Worm (Caenorhabditis elegans) whole organism, L4 larva: ENCODE results near the gene spl-1.

Experiments
- F37D6.2 ChIP-seq: sonication (generic microtip); optimal IDR thresholded peaks from 2 replicates; lab custom pipeline; 2016; ENCODE audit warnings: mild to moderate bottlenecking, missing genetic modification characterization, missing compliant biosample characterization
- T20F7.1 ChIP-seq: fragments of 200-800 bp; sonication (Bioruptor generic); optimal IDR thresholded peaks from 2 replicates; lab custom pipeline; 2018; ENCODE audit warnings: mild to moderate bottlenecking, missing genetic modification characterization, missing compliant biosample characterization
- Y105C5A.15 ChIP-seq: fragments of 200-800 bp; sonication (Bioruptor generic); IDR thresholded peaks from 2 replicates; pipeline ENCODE4 v1.3.6; 2022; ENCODE audit warnings: missing genetic modification characterization, missing compliant biosample characterization
- Y48G9A.11 ChIP-seq: fragments of 200-800 bp; sonication (Bioruptor generic); IDR thresholded peaks from 2 replicates; pipeline ENCODE4 v1.3.6; 2022; ENCODE audit warnings: missing genetic modification reagents, missing genetic modification characterization, missing compliant biosample characterization
- aha-1 ChIP-seq: fragments of 150-350 bp; peaks from one replicate; lab custom pipeline; 2014; ENCODE audit warnings: missing biosample characterization, missing genetic modification characterization
- aly-2 ChIP-seq: sonication (generic microtip); optimal IDR thresholded peaks from 2 replicates; lab custom pipeline; 2018; ENCODE audit warnings: missing biosample characterization, missing genetic modification characterization
- ama-1 ChIP-seq: fragments of 150-350 bp; optimal IDR thresholded peaks from 2 replicates; lab custom pipeline; 2014; ENCODE audit warnings: inconsistent platforms, mixed read lengths
- attf-4 ChIP-seq: sonication (generic microtip); optimal IDR thresholded peaks from 3 replicates; lab custom pipeline; 2017; ENCODE audit warnings: missing biosample characterization, missing genetic modification characterization
- ceh-62 ChIP-seq: sonication (generic microtip); optimal IDR thresholded peaks from 2 replicates; lab custom pipeline; 2017; ENCODE audit warnings: missing biosample characterization, missing genetic modification characterization
- cey-2 ChIP-seq: sonication (generic microtip); optimal IDR thresholded peaks from 3 replicates; lab custom pipeline; 2017; ENCODE audit warnings: missing genetic modification characterization, mild to moderate bottlenecking, missing compliant biosample characterization, antibody characterized with exemption, borderline replicate concordance; ENCODE audit not compliant: insufficient read depth
- ctbp-1 ChIP-seq: fragments of 200-800 bp; sonication (Bioruptor generic); IDR thresholded peaks from 2 replicates; pipeline ENCODE4 v1.3.6; 2022; ENCODE audit warnings: missing genetic modification reagents, missing genetic modification characterization, missing compliant biosample characterization
- daf-12 ChIP-seq: fragments of 150-350 bp; optimal IDR thresholded peaks from 2 replicates; lab custom pipeline; 2014; ENCODE audit warnings: missing biosample characterization, missing genetic modification reagents, missing genetic modification characterization
- daf-8 ChIP-seq: fragments of 200-800 bp; sonication (Bioruptor generic); IDR thresholded peaks from 2 replicates; pipeline ENCODE4 v1.3.6; 2022; ENCODE audit warnings: missing genetic modification characterization, missing compliant biosample characterization
- dmd-8 ChIP-seq: fragments of 200-800 bp; sonication (Bioruptor generic); IDR thresholded peaks from 2 replicates; pipeline ENCODE4 v1.3.6; 2022; ENCODE audit warnings: missing genetic modification characterization, missing compliant biosample characterization
- dmd-9 ChIP-seq: fragments of 200-800 bp; sonication (Bioruptor generic); IDR thresholded peaks from 2 replicates; pipeline ENCODE4 v1.3.6; 2022; ENCODE audit warnings: missing genetic modification reagents, missing genetic modification characterization, missing compliant biosample characterization
- dpl-1 ChIP-seq: fragments of 150-350 bp; optimal IDR thresholded peaks from 2 replicates; lab custom pipeline; 2014; ENCODE audit warnings: missing biosample characterization, missing genetic modification reagents, missing genetic modification characterization
- dve-1 ChIP-seq: sonication (generic microtip); optimal IDR thresholded peaks from 2 replicates; lab custom pipeline; 2017; ENCODE audit warnings: antibody characterized with exemption, mild to moderate bottlenecking, missing genetic modification characterization, missing compliant biosample characterization; ENCODE audit not compliant: insufficient read depth
- fos-1 ChIP-seq: fragments of 150-350 bp; optimal IDR thresholded peaks from 2 replicates; lab custom pipeline; 2014; ENCODE audit warnings: missing biosample characterization, missing genetic modification characterization
- gei-8 ChIP-seq: fragments of 200-800 bp; sonication (Bioruptor generic); optimal IDR thresholded peaks from 2 replicates; lab custom pipeline; 2018; ENCODE audit warnings: mild to moderate bottlenecking, missing genetic modification characterization, missing compliant biosample characterization
- lin-13 ChIP-seq: fragments of 150-350 bp; optimal IDR thresholded peaks from 2 replicates; lab custom pipeline; 2014; ENCODE audit warnings: missing biosample characterization, missing genetic modification reagents, missing genetic modification characterization
- lin-38 ChIP-seq: fragments of 200-800 bp; sonication (Bioruptor generic); IDR thresholded peaks from 2 replicates; pipeline ENCODE4 v1.3.6; 2022; ENCODE audit warnings: missing genetic modification reagents, missing genetic modification characterization, missing compliant biosample characterization
- lsy-2 ChIP-seq, 2 experiments: fragments of 150-350 bp in 1 of 2; sonication (generic microtip) in 1 of 2; optimal IDR thresholded peaks; 2 replicates each; lab custom pipeline; 2014 to 2017; ENCODE audit warnings: missing biosample characterization in 2 of 2, missing genetic modification characterization in 2 of 2
- mep-1 ChIP-seq: fragments of 150-350 bp; sonication (generic microtip); optimal IDR thresholded peaks from 3 replicates; lab custom pipeline; 2014; ENCODE audit warnings: missing biosample characterization, missing genetic modification characterization
- mes-2 ChIP-seq: sonication (generic microtip); optimal IDR thresholded peaks from 2 replicates; lab custom pipeline; 2016; ENCODE audit warnings: missing genotype, mild to moderate bottlenecking, missing genetic modification characterization, missing compliant biosample characterization; ENCODE audit not compliant: poor library complexity, severe bottlenecking
- mxl-2 ChIP-seq: fragments of 200-800 bp; sonication (Bioruptor generic); conservative IDR thresholded peaks from 2 replicates; pipeline ENCODE4 v1.3.6; 2022; ENCODE audit warnings: missing genetic modification reagents, missing genetic modification characterization, missing compliant biosample characterization
- nhr-111 ChIP-seq: fragments of 200-800 bp; sonication (Bioruptor generic); optimal IDR thresholded peaks from 2 replicates; lab custom pipeline; 2018; ENCODE audit warnings: mild to moderate bottlenecking, missing genetic modification characterization, missing compliant biosample characterization
- nhr-42 ChIP-seq: fragments of 200-800 bp; sonication (Bioruptor generic); IDR thresholded peaks from 2 replicates; pipeline ENCODE4 v1.3.6; 2022; ENCODE audit warnings: missing genetic modification characterization, missing compliant biosample characterization
- nhr-77 ChIP-seq: fragments of 150-350 bp; optimal IDR thresholded peaks from 2 replicates; lab custom pipeline; 2014; ENCODE audit warnings: missing biosample characterization, missing genetic modification characterization
- rbr-2 ChIP-seq: sonication (generic microtip); optimal IDR thresholded peaks from 2 replicates; lab custom pipeline; 2016; ENCODE audit warnings: missing genotype, missing genetic modification characterization, missing compliant biosample characterization
- snpc-4 ChIP-seq: fragments of 150-350 bp; optimal IDR thresholded peaks from 2 replicates; lab custom pipeline; 2014; ENCODE audit warnings: missing biosample characterization, missing genetic modification characterization
- tra-1 ChIP-seq: fragments of 200-800 bp; sonication (Bioruptor generic); IDR thresholded peaks from 2 replicates; pipeline ENCODE4 v1.3.6; 2022; ENCODE audit warnings: missing genetic modification reagents, missing genetic modification characterization, missing compliant biosample characterization
- unc-130 ChIP-seq: sonication (generic microtip); optimal IDR thresholded peaks from 2 replicates; lab custom pipeline; 2016; ENCODE audit warnings: missing genetic modification reagents, missing genetic modification characterization, missing compliant biosample characterization
- unc-39 ChIP-seq: sonication (generic microtip); optimal IDR thresholded peaks from 2 replicates; lab custom pipeline; 2017; ENCODE audit warnings: missing biosample characterization, missing genetic modification characterization
- unc-62 ChIP-seq, 3 experiments: fragments of 150-350 bp in 1 of 3; sonication (generic microtip); optimal IDR thresholded peaks in 2 of 3; peaks in 1 of 3; 1 replicate in 1 of 3; 2 replicates in 2 of 3; lab custom pipeline; 2014 to 2017; ENCODE audit warnings: missing biosample characterization in 3 of 3, missing genetic modification characterization in 3 of 3, missing genetic modification reagents in 3 of 3, missing genotype in 1 of 3
- vab-7 ChIP-seq: fragments of 200-800 bp; sonication (Bioruptor generic); IDR thresholded peaks from 2 replicates; pipeline ENCODE4 v1.3.6; 2022; ENCODE audit warnings: missing genetic modification reagents, missing genetic modification characterization, missing compliant biosample characterization
- zag-1 ChIP-seq: fragments of 150-350 bp; optimal IDR thresholded peaks from 2 replicates; lab custom pipeline; 2014; ENCODE audit warnings: missing biosample characterization, missing genetic modification characterization
- zfp-3 ChIP-seq: fragments of 200-800 bp; sonication (Bioruptor generic); conservative IDR thresholded peaks from 2 replicates; pipeline ENCODE4 v1.3.6; 2022; ENCODE audit warnings: missing genetic modification reagents, missing genetic modification characterization, missing compliant biosample characterization
- zip-2 ChIP-seq: fragments of 150-350 bp; optimal IDR thresholded peaks from 2 replicates; lab custom pipeline; 2014; ENCODE audit warnings: missing biosample characterization, missing genetic modification characterization
- ztf-7 ChIP-seq: fragments of 150-350 bp; optimal IDR thresholded peaks from 2 replicates; lab custom pipeline; 2014; ENCODE audit warnings: missing biosample characterization, missing genetic modification characterization

The spl-1 gene

ce11 chrIV:425546-425945, 42.6 kb upstream of the spl-1 start:
- TF ChIP-seq aha-1 (tag; lab: Kevin White, UChicago), result peak; percentile 64
- peak; percentile 1 for TF ChIP-seq dve-1
- TF ChIP-seq mes-2, result peak; percentile 71
- TF ChIP-seq daf-12 (tag; lab: Kevin White, UChicago), result no peak
- TF ChIP-seq dpl-1 (GFP tag; lab: Kevin White, UChicago), result peak; percentile 67
- TF ChIP-seq unc-130 (GFP tag; lab: Kevin White, UChicago), result peak; percentile 5
- peak; percentile 54 for TF ChIP-seq lin-38 (GFP tag; lab: Robert Waterston, UW)
- TF ChIP-seq mep-1 (tag; lab: Kevin White, UChicago), result peak; percentile 55
- no peak for TF ChIP-seq snpc-4 (tag; lab: Kevin White, UChicago)
- peak; percentile 38 for TF ChIP-seq lin-13 (GFP tag; lab: Kevin White, UChicago)
- peak; percentile 25 for TF ChIP-seq ama-1 (lab: Kevin White, UChicago)
- peak in 1 of 2 experiments; percentile 75 for TF ChIP-seq lsy-2 (tag; optimal IDR thresholded peaks at IDR 0.05; lab: Kevin White, UChicago)
- TF ChIP-seq aly-2 (tag; lab: Kevin White, UChicago), result no peak

ce11 chrIV:425052-425451, 42.1 kb upstream of the spl-1 start, which contains the start of gene daf-18:
TSS of gene daf-18 (minus strand) at chrIV:425177.
- TF ChIP-seq nhr-42 (no peak), F37D6.2 (tag; lab: Kevin White, UChicago) (no peak), ctbp-1 (GFP tag; lab: Robert Waterston, UW) (no peak), Y105C5A.15 (GFP tag; lab: Robert Waterston, UW) (no peak), gei-8 (GFP tag; lab: Kevin White, UChicago) (no peak), vab-7 (GFP tag; lab: Robert Waterston, UW) (no peak), T20F7.1 (GFP tag; lab: Kevin White, UChicago) (no peak), fos-1 (tag; lab: Kevin White, UChicago) (no peak), daf-8 (no peak), mxl-2 (GFP tag; lab: Robert Waterston, UW) (no peak), ztf-7 (tag; lab: Kevin White, UChicago) (no peak), zag-1 (tag; lab: Kevin White, UChicago) (no peak), dmd-9 (no peak), daf-12 (tag; lab: Kevin White, UChicago) (no peak), nhr-77 (tag; lab: Kevin White, UChicago) (no peak), Y48G9A.11 (GFP tag; lab: Robert Waterston, UW) (no peak), rbr-2 (tag; lab: Kevin White, UChicago) (no peak)

ce11 chrIV:422112-422511, 39.1 kb upstream of the spl-1 start:
- TF ChIP-seq unc-39 (no peak), zip-2 (no peak), nhr-111 (GFP tag; lab: Kevin White, UChicago) (no peak), ceh-62 (tag; lab: Kevin White, UChicago) (no peak), tra-1 (GFP tag; lab: Robert Waterston, UW) (no peak), dmd-8 (GFP tag; lab: Robert Waterston, UW) (no peak), aha-1 (tag; lab: Kevin White, UChicago) (peak; percentile 93), attf-4 (tag; lab: Kevin White, UChicago) (no peak), zfp-3 (GFP tag; lab: Robert Waterston, UW) (no peak), cey-2 (tag; lab: Kevin White, UChicago) (no peak), unc-62 (GFP tag; optimal IDR thresholded peaks at IDR 0.05 in 1 of 2; lab: Kevin White, UChicago) (peak in 1 of 2 experiments; percentile 19), unc-62 (tag; optimal IDR thresholded peaks at IDR 0.05; lab: Kevin White, UChicago) (no peak), unc-130 (GFP tag; lab: Kevin White, UChicago) (no peak)
